Fruit fly (Drosophila melanogaster): ENCODE data around the gene CG5326.

Gene CG5326

dm6 chr3R:22584582-22584981 lies 44.9 kb upstream of the CG5326 start, which contains the start of the genes CG33107 and CG6937:
Gene CG33107 (minus strand): TSS chr3R:22584718.
Gene CG6937 (plus strand): TSS chr3R:22584773.
- no peak for TF ChIP-seq rn (GFP tag; IDR thresholded peaks at IDR 0.05)
- TF ChIP-seq CG15710 (tag; optimal IDR thresholded peaks at IDR 0.05), result no peak
- no peak for TF ChIP-seq CG14655 (GFP tag; optimal IDR thresholded peaks at IDR 0.05)
- no peak for TF ChIP-seq CG17806 (tag; optimal IDR thresholded peaks at IDR 0.05)
- TF ChIP-seq CG32121 (GFP tag; IDR thresholded peaks at IDR 0.05), result no peak
- TF ChIP-seq CG4496 (GFP tag; IDR thresholded peaks at IDR 0.05), result no peak

- no peak for TF ChIP-seq CG14655 (GFP tag; optimal IDR thresholded peaks at IDR 0.05)
- no peak for TF ChIP-seq Ets98B (GFP tag; IDR thresholded peaks at IDR 0.05)
Measured at dm6 chr3R:22582981-22583380, 43.3 kb upstream of the CG5326 start, which contains the start of gene Dph5. Gene Dph5 (minus strand): TSS chr3R:22583225.

- TF ChIP-seq CG13204 (GFP tag; optimal IDR thresholded peaks at IDR 0.05) (no peak), CG4496 (GFP tag; IDR thresholded peaks at IDR 0.05) (no peak), D1 (tag; optimal IDR thresholded peaks at IDR 0.05) (no peak), CG8159 (tag; optimal IDR thresholded peaks at IDR 0.05) (no peak), CG34367 (tag; optimal IDR thresholded peaks at IDR 0.05) (no peak), CG10348 (GFP tag; IDR thresholded peaks at IDR 0.05) (no peak), CG9948 (tag; optimal IDR thresholded peaks at IDR 0.05) (no peak), CG14655 (GFP tag; optimal IDR thresholded peaks at IDR 0.05) (no peak), Pif1A (GFP tag; optimal IDR thresholded peaks at IDR 0.05) (no peak), gl (tag; optimal IDR thresholded peaks at IDR 0.05) (no peak)
Measured at dm6 chr3R:22580546-22580945, 40.8 kb upstream of the CG5326 start, which contains the start of gene CSN6. Gene CSN6 (plus strand): TSS chr3R:22580773.

- peak; percentile 27; the same call in 1 of the 3 replicates for TF ChIP-seq fd96Ca (GFP tag; IDR thresholded peaks at IDR 0.05)
- TF ChIP-seq CG8159 (tag; optimal IDR thresholded peaks at IDR 0.05), result no peak
Measured at dm6 chr3R:22576979-22577378, 37.3 kb upstream of the CG5326 start.

dm6 chr3R:22576096-22576697 lies 36.5 kb upstream of the CG5326 start:
- TF ChIP-seq CG4496 (GFP tag; IDR thresholded peaks at IDR 0.05) (peak; percentile 84), Ets98B (GFP tag; IDR thresholded peaks at IDR 0.05) (peak; percentile 54), CG9948 (tag; optimal IDR thresholded peaks at IDR 0.05) (no peak), fd96Ca (GFP tag; IDR thresholded peaks at IDR 0.05) (peak; percentile 64; the same call in 2 of the 3 replicates), CG15710 (tag; optimal IDR thresholded peaks at IDR 0.05) (no peak), CG8301 (tag; optimal IDR thresholded peaks at IDR 0.05) (peak; percentile 65), CG14655 (GFP tag; optimal IDR thresholded peaks at IDR 0.05) (peak; percentile 77), EcR (GFP tag; optimal IDR thresholded peaks at IDR 0.05) (no peak), CG34367 (tag; optimal IDR thresholded peaks at IDR 0.05) (no peak), CG8159 (tag; optimal IDR thresholded peaks at IDR 0.05) (no peak), Pif1B (GFP tag; optimal IDR thresholded peaks at IDR 0.05) (peak; percentile 1), CG32121 (GFP tag; IDR thresholded peaks at IDR 0.05) (peak; percentile 55; the same call in 1 of the 2 replicates), CG12605 (GFP tag; IDR thresholded peaks at IDR 0.05) (peak; percentile 37; the same call in 1 of the 2 replicates)

dm6 chr3R:22573590-22573989 lies 33.9 kb upstream of the CG5326 start:
- no peak for TF ChIP-seq CG9948 (tag; optimal IDR thresholded peaks at IDR 0.05)

dm6 chr3R:22569888-22570287 lies 30.2 kb upstream of the CG5326 start, which contains the start of gene CG33110:
Gene CG33110 (plus strand): TSS chr3R:22570188.
- TF ChIP-seq CG12605 (GFP tag; IDR thresholded peaks at IDR 0.05) (no peak), CG4496 (GFP tag; IDR thresholded peaks at IDR 0.05) (peak; percentile 34; the same call in 1 of the 3 replicates)

- TF ChIP-seq gl (tag; optimal IDR thresholded peaks at IDR 0.05), result no peak
- TF ChIP-seq EcR (GFP tag; optimal IDR thresholded peaks at IDR 0.05), result no peak
- TF ChIP-seq CG8159 (tag; optimal IDR thresholded peaks at IDR 0.05), result no peak
- TF ChIP-seq Snoo (tag; optimal IDR thresholded peaks at IDR 0.05), result no peak
- no peak for TF ChIP-seq CG15710 (tag; optimal IDR thresholded peaks at IDR 0.05)
- no peak for TF ChIP-seq CG14655 (GFP tag; optimal IDR thresholded peaks at IDR 0.05)
- no peak for TF ChIP-seq Ets98B (GFP tag; IDR thresholded peaks at IDR 0.05)
- no peak for TF ChIP-seq Pif1B (GFP tag; optimal IDR thresholded peaks at IDR 0.05)
- TF ChIP-seq CG10348 (GFP tag; IDR thresholded peaks at IDR 0.05), result no peak
- no peak for TF ChIP-seq CG4496 (GFP tag; IDR thresholded peaks at IDR 0.05)
- TF ChIP-seq CG34367 (tag; optimal IDR thresholded peaks at IDR 0.05), result no peak
- TF ChIP-seq CG13204 (GFP tag; optimal IDR thresholded peaks at IDR 0.05), result no peak
- TF ChIP-seq D1 (tag; optimal IDR thresholded peaks at IDR 0.05), result no peak
- no peak for TF ChIP-seq Pif1A (GFP tag; optimal IDR thresholded peaks at IDR 0.05)
Measured at dm6 chr3R:22568508-22568907, 28.8 kb upstream of the CG5326 start.
